Worm (Caenorhabditis elegans): ENCODE measurements around the gene fbxa-47.

ce11 chrIII:2224478-2224877 is 7.8 kb downstream of the fbxa-47 start, which contains the start of gene fbxa-38:
- TF ChIP-seq elt-3 (tag; optimal IDR thresholded peaks at IDR 0.05) (no peak), unc-39 (tag; optimal IDR thresholded peaks at IDR 0.05) (no peak)

Measured in whole organism, mixed stage, embryonic.